Fruit fly (Drosophila melanogaster) whole organism, embryonic: ENCODE data around the gene SCCRO.

ENCODE experiments used
- Bgb ChIP-seq: fragments of 200-800 bp; sonication (Bioruptor generic); IDR thresholded peaks from 2 replicates; pipeline ENCODE4 v1.3.6; 2022; ENCODE audit warnings: missing biosample characterization, missing genetic modification characterization; ENCODE audit not compliant: partially characterized antibody
- CG1024 ChIP-seq: fragments of 200-800 bp; sonication (Bioruptor generic); IDR thresholded peaks from 2 replicates; pipeline ENCODE4 v1.3.6; 2022; ENCODE audit warnings: missing biosample characterization, missing genetic modification characterization
- CG10321 ChIP-seq: fragments of 200-800 bp; sonication (Bioruptor generic); IDR thresholded peaks from 2 replicates; pipeline ENCODE4 v1.3.6; 2022; ENCODE audit warnings: missing biosample characterization, missing genetic modification characterization
- CG11696 ChIP-seq: fragments of 200-800 bp; sonication (Bioruptor generic); IDR thresholded peaks from 2 replicates; pipeline ENCODE4 v1.3.6; 2022; ENCODE audit warnings: missing biosample characterization, missing genetic modification characterization
- CG14667 ChIP-seq: fragments of 200-800 bp; sonication (Bioruptor generic); IDR thresholded peaks from 2 replicates; pipeline ENCODE4 v1.3.6; 2022; ENCODE audit warnings: missing biosample characterization, missing genetic modification characterization
- CG15073 ChIP-seq: fragments of 200-800 bp; sonication (Bioruptor generic); optimal IDR thresholded peaks from 2 replicates; lab custom pipeline; 2016; ENCODE audit warnings: missing biosample characterization, missing genetic modification characterization
- CG17361 ChIP-seq: fragments of 200-800 bp; sonication (Bioruptor generic); IDR thresholded peaks from 3 replicates; pipeline ENCODE4 v1.3.6; 2022; ENCODE audit warnings: missing biosample characterization, missing genetic modification characterization
- CG17612 ChIP-seq: fragments of 200-800 bp; sonication (Bioruptor generic); IDR thresholded peaks from 2 replicates; pipeline ENCODE4 v1.3.6; 2022; ENCODE audit warnings: missing biosample characterization, missing genetic modification characterization
- CG17912 ChIP-seq: fragments of 200-800 bp; sonication (Bioruptor generic); optimal IDR thresholded peaks from 2 replicates; lab custom pipeline; 2018; ENCODE audit warnings: missing biosample characterization, mild to moderate bottlenecking, missing genetic modification characterization
- CG2116 ChIP-seq: fragments of 200-800 bp; sonication (Bioruptor generic); optimal IDR thresholded peaks from 3 replicates; lab custom pipeline; 2018; ENCODE audit warnings: missing biosample characterization, mild to moderate bottlenecking, missing genetic modification characterization
- CG2712 ChIP-seq: fragments of 200-800 bp; optimal IDR thresholded peaks from 3 replicates; lab custom pipeline; 2019; ENCODE audit warnings: missing biosample characterization, mild to moderate bottlenecking, missing genetic modification characterization, moderate library complexity
- CG2875 ChIP-seq: fragments of 200-800 bp; sonication (Bioruptor generic); optimal IDR thresholded peaks from 2 replicates; lab custom pipeline; 2017; ENCODE audit warnings: missing biosample characterization, mild to moderate bottlenecking, missing genetic modification characterization, missing genetic modification reagents
- CG3065 ChIP-seq: fragments of 200-800 bp; sonication (Bioruptor generic); optimal IDR thresholded peaks from 2 replicates; lab custom pipeline; 2016; ENCODE audit warnings: missing biosample characterization, missing genetic modification characterization
- CG34224 ChIP-seq: fragments of 200-800 bp; sonication (Bioruptor generic); IDR thresholded peaks from 3 replicates; pipeline ENCODE4 v1.3.6; 2022; ENCODE audit warnings: missing biosample characterization, missing genetic modification characterization; ENCODE audit not compliant: partially characterized antibody
- CG34422 ChIP-seq: fragments of 200-800 bp; sonication (Bioruptor generic); IDR thresholded peaks from 3 replicates; pipeline ENCODE4 v1.3.6; 2022; ENCODE audit warnings: missing biosample characterization, missing genetic modification characterization
- CG5953 ChIP-seq: fragments of 200-800 bp; sonication (Bioruptor generic); IDR thresholded peaks from 2 replicates; pipeline ENCODE4 v1.3.6; 2022; ENCODE audit warnings: missing biosample characterization, missing genetic modification characterization
- CG6654 ChIP-seq: fragments of 200-800 bp; sonication (Bioruptor generic); optimal IDR thresholded peaks from 2 replicates; lab custom pipeline; 2017; ENCODE audit warnings: missing biosample characterization, mild to moderate bottlenecking, missing genetic modification characterization
- CG7987 ChIP-seq: fragments of 200-800 bp; sonication (Bioruptor generic); optimal IDR thresholded peaks from 2 replicates; lab custom pipeline; 2018; ENCODE audit warnings: missing biosample characterization, mild to moderate bottlenecking, missing genetic modification characterization, moderate library complexity
- CG9727 ChIP-seq: fragments of 200-800 bp; sonication (Bioruptor generic); optimal IDR thresholded peaks from 3 replicates; lab custom pipeline; 2017; ENCODE audit warnings: missing biosample characterization, mild to moderate bottlenecking, missing genetic modification characterization
- Chrac-16 ChIP-seq: fragments of 200-800 bp; sonication (Bioruptor generic); optimal IDR thresholded peaks from 3 replicates; lab custom pipeline; 2016; ENCODE audit warnings: missing biosample characterization, missing genetic modification characterization
- E2f1 ChIP-seq: fragments of 200-800 bp; sonication (Bioruptor generic); IDR thresholded peaks from 2 replicates; pipeline ENCODE4 v1.3.6; 2022; ENCODE audit warnings: missing biosample characterization, missing genetic modification characterization
- Elba2 ChIP-seq: fragments of 200-800 bp; sonication (Bioruptor generic); optimal IDR thresholded peaks from 3 replicates; lab custom pipeline; 2016; ENCODE audit warnings: missing biosample characterization, missing genetic modification characterization
- H15 ChIP-seq: fragments of 200-800 bp; sonication (Bioruptor generic); IDR thresholded peaks from 3 replicates; pipeline ENCODE4 v1.3.6; 2022; ENCODE audit warnings: missing biosample characterization, missing genetic modification characterization
- Lpt ChIP-seq: fragments of >200 bp; optimal IDR thresholded peaks from 2 replicates; lab custom pipeline; 2018; ENCODE audit warnings: missing biosample characterization, missing genetic modification characterization
- Max ChIP-seq: fragments of 200-800 bp; sonication (Bioruptor generic); optimal IDR thresholded peaks from 2 replicates; lab custom pipeline; 2016; ENCODE audit warnings: missing biosample characterization, mild to moderate bottlenecking, missing genetic modification characterization
- NC2β ChIP-seq: fragments of 200-800 bp; sonication (Bioruptor generic); optimal IDR thresholded peaks from 2 replicates; lab custom pipeline; 2016; ENCODE audit warnings: missing biosample characterization, missing genetic modification characterization
- Six4 ChIP-seq: fragments of 200-800 bp; sonication (Bioruptor generic); optimal IDR thresholded peaks from 2 replicates; lab custom pipeline; 2016; ENCODE audit warnings: missing biosample characterization, missing genetic modification characterization
- Ssrp ChIP-seq: fragments of 200-800 bp; sonication (Bioruptor generic); optimal IDR thresholded peaks from 2 replicates; lab custom pipeline; 2018; ENCODE audit warnings: missing biosample characterization, mild to moderate bottlenecking, missing genetic modification characterization, moderate library complexity
- amos ChIP-seq: fragments of 200-800 bp; sonication (Bioruptor generic); IDR thresholded peaks from 2 replicates; pipeline ENCODE4 v1.3.6; 2022; ENCODE audit warnings: missing biosample characterization, missing genetic modification characterization; ENCODE audit not compliant: partially characterized antibody
- az2 ChIP-seq: fragments of 200-800 bp; sonication (Bioruptor generic); optimal IDR thresholded peaks from 3 replicates; lab custom pipeline; 2016; ENCODE audit warnings: missing biosample characterization, missing genetic modification characterization
- bbx ChIP-seq: fragments of 200-800 bp; sonication (Bioruptor generic); IDR thresholded peaks from 2 replicates; pipeline ENCODE4 v1.3.6; 2022; ENCODE audit warnings: missing biosample characterization, missing genetic modification characterization; ENCODE audit not compliant: partially characterized antibody
- bcd ChIP-seq: fragments of 200-800 bp; sonication (Bioruptor generic); optimal IDR thresholded peaks from 2 replicates; lab custom pipeline; 2017; ENCODE audit warnings: missing biosample characterization, mild to moderate bottlenecking, missing genetic modification characterization
- cas ChIP-seq: fragments of 200-800 bp; sonication (Bioruptor generic); IDR thresholded peaks from 2 replicates; pipeline ENCODE4 v1.3.6; 2022; ENCODE audit warnings: missing biosample characterization, missing genetic modification characterization
- ci ChIP-seq: fragments of 200-800 bp; sonication (Bioruptor generic); IDR thresholded peaks from 3 replicates; pipeline ENCODE4 v1.3.6; 2022; ENCODE audit warnings: missing biosample characterization, missing genetic modification characterization
- corto ChIP-seq: fragments of 200-800 bp; sonication (Bioruptor generic); optimal IDR thresholded peaks from 2 replicates; lab custom pipeline; 2016; ENCODE audit warnings: missing biosample characterization, mild to moderate bottlenecking, missing genetic modification characterization, moderate library complexity
- croc ChIP-seq: fragments of 200-800 bp; sonication (Bioruptor generic); conservative IDR thresholded peaks from 3 replicates; pipeline ENCODE4 v1.3.6; 2022; ENCODE audit warnings: missing biosample characterization, missing genetic modification characterization
- dmrt99B ChIP-seq: fragments of 200-800 bp; sonication (Bioruptor generic); optimal IDR thresholded peaks from 2 replicates; lab custom pipeline; 2018; ENCODE audit warnings: missing biosample characterization, mild to moderate bottlenecking, missing genetic modification characterization, moderate library complexity
- eyg ChIP-seq: fragments of 200-800 bp; sonication (Bioruptor generic); optimal IDR thresholded peaks from 3 replicates; lab custom pipeline; 2016; ENCODE audit warnings: missing biosample characterization, missing genetic modification characterization
- gcm ChIP-seq: fragments of 200-800 bp; sonication (Bioruptor generic); optimal IDR thresholded peaks from 2 replicates; lab custom pipeline; 2019; ENCODE audit warnings: missing biosample characterization, mild to moderate bottlenecking, missing genetic modification characterization, moderate library complexity
- gt ChIP-seq: fragments of 200-800 bp; sonication (Bioruptor generic); IDR thresholded peaks from 2 replicates; pipeline ENCODE4 v1.3.6; 2022; ENCODE audit warnings: missing biosample characterization, missing genetic modification characterization
- ind ChIP-seq: fragments of 200-800 bp; sonication (Bioruptor generic); optimal IDR thresholded peaks from 3 replicates; lab custom pipeline; 2016; ENCODE audit warnings: missing biosample characterization, missing genetic modification characterization
- jing ChIP-seq: fragments of 200-800 bp; sonication (Bioruptor generic); optimal IDR thresholded peaks from 2 replicates; lab custom pipeline; 2018; ENCODE audit warnings: missing biosample characterization, mild to moderate bottlenecking, missing genetic modification characterization
- maf-S ChIP-seq: fragments of 200-800 bp; sonication (Bioruptor generic); optimal IDR thresholded peaks from 2 replicates; lab custom pipeline; 2016; ENCODE audit warnings: missing biosample characterization, missing genetic modification characterization
- peb ChIP-seq: fragments of 200-800 bp; sonication (Bioruptor generic); IDR thresholded peaks from 2 replicates; pipeline ENCODE4 v1.3.6; 2022; ENCODE audit warnings: missing biosample characterization, missing genetic modification characterization
- seq ChIP-seq: fragments of 200-800 bp; sonication (Bioruptor generic); IDR thresholded peaks from 2 replicates; pipeline ENCODE4 v1.3.6; 2022; ENCODE audit warnings: missing biosample characterization, missing genetic modification characterization
- sim ChIP-seq: fragments of 200-800 bp; sonication (Bioruptor generic); IDR thresholded peaks from 2 replicates; pipeline ENCODE4 v1.3.6; 2022; ENCODE audit warnings: missing biosample characterization, missing genetic modification characterization
- tio ChIP-seq: fragments of 200-800 bp; sonication (Bioruptor generic); optimal IDR thresholded peaks from 2 replicates; lab custom pipeline; 2017; ENCODE audit warnings: missing biosample characterization, missing genetic modification characterization, inconsistent platforms
- toy ChIP-seq: fragments of 200-800 bp; sonication (Bioruptor generic); IDR thresholded peaks from 2 replicates; pipeline ENCODE4 v1.3.6; 2022; ENCODE audit warnings: missing biosample characterization, missing genetic modification characterization
- wek ChIP-seq: fragments of 200-800 bp; sonication (Bioruptor generic); optimal IDR thresholded peaks from 3 replicates; lab custom pipeline; 2018; ENCODE audit warnings: missing biosample characterization, mild to moderate bottlenecking, missing genetic modification characterization, moderate library complexity

SCCRO gene

DNA sequence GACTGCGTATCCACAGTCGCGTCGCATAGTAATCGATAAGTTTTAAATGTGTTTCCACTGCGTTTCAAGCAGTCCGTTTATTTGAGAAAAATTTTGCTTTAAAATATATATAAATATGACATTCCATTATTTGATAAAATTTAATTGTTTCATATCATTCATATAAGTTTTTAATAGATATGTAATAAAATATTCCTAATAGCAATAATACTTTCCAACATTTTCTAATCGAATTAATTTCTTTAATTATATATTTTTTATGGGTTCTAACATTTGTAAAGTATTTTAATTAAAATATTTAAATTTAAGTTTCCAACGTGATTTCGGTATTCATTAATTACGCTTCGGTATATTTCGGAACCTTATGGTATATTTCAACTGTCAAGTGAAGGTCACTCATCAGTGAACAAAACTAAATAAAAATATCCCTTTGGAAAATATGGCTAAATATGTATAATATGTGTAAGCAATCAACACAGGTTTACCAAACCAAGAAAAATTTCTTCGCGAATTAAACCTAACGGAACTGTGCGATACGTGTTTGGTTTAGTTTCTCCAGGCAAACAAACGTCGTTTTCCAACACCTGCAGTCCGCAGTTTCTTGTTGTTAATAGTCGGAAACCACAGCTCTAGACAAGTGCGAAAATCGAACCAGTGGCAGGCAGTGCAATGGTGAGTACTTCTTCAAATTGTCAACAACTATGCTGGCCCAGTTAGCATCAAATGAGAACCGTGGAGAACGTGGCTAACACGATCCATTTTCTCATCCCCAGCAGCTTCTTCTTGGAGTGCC is at the start of gene SCCRO, which contains the start of gene CG7739 (continued):
- TF ChIP-seq Ssrp (tag; lab: Kevin White, UChicago) (peak; percentile 61), CG17612 (0 out of 2 replicates have a peak, but pooled peaks have one; percentile 27), jing (GFP tag; lab: Kevin White, UChicago) (no peak), E2f1 (GFP tag; lab: Robert Waterston, UW) (peak; percentile 80), amos (GFP tag; lab: Robert Waterston, UW) (peak; percentile 71; the same call in 1 of the 2 replicates), dmrt99B (tag; lab: Kevin White, UChicago) (no peak), seq (no peak), CG11696 (GFP tag; lab: Robert Waterston, UW) (peak; percentile 57; the same call in 1 of the 2 replicates), CG14667 (GFP tag; lab: Robert Waterston, UW) (0 out of 2 replicates have a peak, but pooled peaks have one; percentile 15), cas (GFP tag; lab: Robert Waterston, UW) (peak; percentile 78), CG7987 (GFP tag; lab: Kevin White, UChicago) (no peak), peb (GFP tag; lab: Robert Waterston, UW) (no peak), CG2875 (no peak), CG5953 (GFP tag; lab: Robert Waterston, UW) (no peak), NC2β (GFP tag; lab: Kevin White, UChicago) (peak; percentile 32), ci (GFP tag; lab: Robert Waterston, UW) (peak; percentile 66; the same call in 2 of the 3 replicates), Lpt (GFP tag; lab: Kevin White, UChicago) (no peak), croc (no peak), maf-S (no peak), CG17912 (GFP tag; lab: Kevin White, UChicago) (peak; percentile 28), bcd (GFP tag; lab: Kevin White, UChicago) (no peak), CG34224 (GFP tag; lab: Robert Waterston, UW) (peak; percentile 56; the same call in 1 of the 3 replicates), CG3065 (GFP tag; lab: Kevin White, UChicago) (no peak), az2 (GFP tag; lab: Kevin White, UChicago) (peak; percentile 15), toy (GFP tag; lab: Robert Waterston, UW) (0 out of 2 replicates have a peak, but pooled peaks have one; percentile 27), H15 (no peak), gt (no peak), tio (no peak), Max (GFP tag; lab: Kevin White, UChicago) (peak; percentile 18), Bgb (GFP tag; lab: Robert Waterston, UW) (no peak), corto (GFP tag; lab: Kevin White, UChicago) (peak; percentile 36), CG1024 (GFP tag; lab: Robert Waterston, UW) (peak; percentile 62; the same call in 1 of the 2 replicates), CG2116 (GFP tag; lab: Kevin White, UChicago) (peak; percentile 97), Chrac-16 (GFP tag; lab: Kevin White, UChicago) (peak; percentile 53), bbx (GFP tag; lab: Robert Waterston, UW) (peak; percentile 50; the same call in 1 of the 2 replicates), CG2712 (tag; lab: Kevin White, UChicago) (peak; percentile 78), gcm (GFP tag; lab: Kevin White, UChicago) (peak; percentile 10), CG17361 (GFP tag; lab: Robert Waterston, UW) (peak; percentile 85), wek (GFP tag; lab: Kevin White, UChicago) (no peak), eyg (GFP tag; lab: Kevin White, UChicago) (no peak), ind (GFP tag; lab: Kevin White, UChicago) (peak; percentile 57), CG15073 (peak; percentile 96), CG10321 (no peak), CG6654 (GFP tag; lab: Kevin White, UChicago) (no peak), CG9727 (GFP tag; lab: Kevin White, UChicago) (peak; percentile 60), sim (GFP tag; lab: Robert Waterston, UW) (no peak), Elba2 (GFP tag; lab: Kevin White, UChicago) (peak; percentile 89), CG34422 (GFP tag; lab: Robert Waterston, UW) (peak; percentile 72; the same call in 2 of the 3 replicates), Six4 (GFP tag; lab: Kevin White, UChicago) (no peak)
